Worm (Caenorhabditis elegans) whole organism, L1 larva: ENCODE measurements around the gene nhr-209.

Experiments used
- C04F5.9 ChIP-seq: sonication (generic microtip); optimal IDR thresholded peaks from 2 replicates; lab custom pipeline; 2016; ENCODE audit warnings: missing genetic modification characterization, missing compliant biosample characterization
- C16A3.4 ChIP-seq: fragments of 150-350 bp; optimal IDR thresholded peaks from 2 replicates; lab custom pipeline; 2014; ENCODE audit warnings: missing biosample characterization, missing genetic modification characterization
- F16B12.6 ChIP-seq: fragments of 150-350 bp; optimal IDR thresholded peaks from 2 replicates; lab custom pipeline; 2014; ENCODE audit warnings: missing biosample characterization, missing genetic modification characterization
- aly-2 ChIP-seq: fragments of 150-350 bp; optimal IDR thresholded peaks from 2 replicates; lab custom pipeline; 2014; ENCODE audit warnings: missing biosample characterization, missing genetic modification characterization
- ama-1 ChIP-seq: fragments of 150-350 bp; optimal IDR thresholded peaks from 2 replicates; lab custom pipeline; 2014
- blmp-1 ChIP-seq: fragments of 150-350 bp; optimal IDR thresholded peaks from 2 replicates; lab custom pipeline; 2014; ENCODE audit warnings: missing biosample characterization, missing genetic modification characterization
- ceh-8 ChIP-seq: fragments of 200-800 bp; sonication (Bioruptor generic); optimal IDR thresholded peaks from 2 replicates; lab custom pipeline; 2018; ENCODE audit warnings: mild to moderate bottlenecking, missing genetic modification characterization, moderate library complexity, missing compliant biosample characterization
- ceh-82 ChIP-seq, 3 experiments: fragments of 150-350 bp in 1 of 3; sonication (generic microtip) in 2 of 3; optimal IDR thresholded peaks; 2 replicates each; lab custom pipeline; 2014 to 2017; ENCODE audit warnings: missing biosample characterization in 3 of 3, missing genetic modification characterization in 3 of 3
- ces-1 ChIP-seq: fragments of 150-350 bp; optimal IDR thresholded peaks from 2 replicates; lab custom pipeline; 2014; ENCODE audit warnings: missing biosample characterization, missing genetic modification reagents, missing genetic modification characterization
- dpl-1 ChIP-seq, 3 experiments: fragments of 150-350 bp in 2 of 3; sonication (generic microtip) in 1 of 3; optimal IDR thresholded peaks; 2 replicates each; lab custom pipeline; 2014 to 2017; ENCODE audit warnings: missing biosample characterization in 3 of 3, missing genetic modification characterization in 3 of 3, missing genetic modification reagents in 3 of 3
- efl-1 ChIP-seq, 4 experiments: fragments of 150-350 bp; optimal IDR thresholded peaks in 3 of 4; peaks in 1 of 4; 1 replicate in 1 of 4; 2 replicates in 3 of 4; lab custom pipeline; 2014; ENCODE audit warnings: missing biosample characterization in 2 of 4, missing genetic modification characterization in 2 of 4, missing genetic modification reagents in 2 of 4
- egl-27 ChIP-seq, 2 experiments: fragments of 150-350 bp in 1 of 2; sonication (generic microtip); optimal IDR thresholded peaks; 3 replicates each; lab custom pipeline; 2017 to 2018; ENCODE audit warnings: missing biosample characterization in 2 of 2, missing genetic modification characterization in 2 of 2, missing genetic modification reagents in 2 of 2
- fkh-10 ChIP-seq: sonication (generic microtip); optimal IDR thresholded peaks from 2 replicates; lab custom pipeline; 2017; ENCODE audit warnings: missing biosample characterization, missing genetic modification reagents, missing genetic modification characterization
- fos-1 ChIP-seq: fragments of 150-350 bp; optimal IDR thresholded peaks from 2 replicates; lab custom pipeline; 2014; ENCODE audit warnings: missing biosample characterization, missing genetic modification characterization
- isw-1 ChIP-seq: fragments of 200-800 bp; sonication (Bioruptor generic); IDR thresholded peaks from 2 replicates; pipeline ENCODE4 v1.3.6; 2022; ENCODE audit warnings: missing genetic modification characterization, missing compliant biosample characterization
- jun-1 ChIP-seq: fragments of 150-350 bp; optimal IDR thresholded peaks from 2 replicates; lab custom pipeline; 2014; ENCODE audit warnings: missing biosample characterization, missing genetic modification reagents, missing genetic modification characterization
- lin-14 ChIP-seq: fragments of 200-800 bp; sonication (Bioruptor generic); optimal IDR thresholded peaks from 2 replicates; lab custom pipeline; 2018; ENCODE audit warnings: mild to moderate bottlenecking, missing genetic modification characterization, moderate library complexity, missing compliant biosample characterization
- lin-35 ChIP-seq, 2 experiments: fragments of 150-350 bp; optimal IDR thresholded peaks; 2 replicates each; lab custom pipeline; 2014; ENCODE audit warnings: missing biosample characterization in 2 of 2, missing genetic modification characterization in 2 of 2, missing genetic modification reagents in 2 of 2
- lin-39 ChIP-seq: fragments of 150-350 bp; optimal IDR thresholded peaks from 2 replicates; lab custom pipeline; 2014; ENCODE audit warnings: missing biosample characterization, missing genetic modification reagents, missing genetic modification characterization
- lir-3 ChIP-seq: sonication (generic microtip); optimal IDR thresholded peaks from 2 replicates; lab custom pipeline; 2016; ENCODE audit warnings: mild to moderate bottlenecking, missing genetic modification characterization, moderate library complexity, missing compliant biosample characterization; ENCODE audit not compliant: poor library complexity
- lsy-2 ChIP-seq, 2 experiments: fragments of 150-350 bp; optimal IDR thresholded peaks; 2 replicates each; lab custom pipeline; 2014; ENCODE audit warnings: missing biosample characterization in 2 of 2, missing genetic modification characterization in 2 of 2
- mef-2 ChIP-seq: fragments of 150-350 bp; optimal IDR thresholded peaks from 2 replicates; lab custom pipeline; 2014; ENCODE audit warnings: missing biosample characterization, missing genetic modification characterization
- mep-1 ChIP-seq: fragments of 150-350 bp; optimal IDR thresholded peaks from 2 replicates; lab custom pipeline; 2014; ENCODE audit warnings: missing biosample characterization, missing genetic modification characterization
- nhr-11 ChIP-seq: fragments of 150-350 bp; optimal IDR thresholded peaks from 2 replicates; lab custom pipeline; 2014; ENCODE audit warnings: missing biosample characterization, missing genetic modification characterization
- nhr-12 ChIP-seq: sonication (generic microtip); optimal IDR thresholded peaks from 2 replicates; lab custom pipeline; 2017; ENCODE audit warnings: missing biosample characterization, missing genetic modification characterization
- nhr-71 ChIP-seq: sonication (generic microtip); optimal IDR thresholded peaks from 2 replicates; lab custom pipeline; 2016; ENCODE audit warnings: mild to moderate bottlenecking, missing genetic modification characterization, moderate library complexity, missing compliant biosample characterization
- nhr-76 ChIP-seq: sonication (generic microtip); optimal IDR thresholded peaks from 2 replicates; lab custom pipeline; 2017; ENCODE audit warnings: missing biosample characterization, missing genetic modification characterization
- nhr-85 ChIP-seq: sonication (generic microtip); peaks from one replicate; lab custom pipeline; 2016; ENCODE audit warnings: missing genetic modification characterization, inconsistent platforms, missing compliant biosample characterization
- nhr-90 ChIP-seq: sonication (generic microtip); optimal IDR thresholded peaks from 2 replicates; lab custom pipeline; 2016; ENCODE audit warnings: mild to moderate bottlenecking, missing genetic modification characterization, missing compliant biosample characterization; ENCODE audit not compliant: poor library complexity
- pag-3 ChIP-seq: sonication (generic microtip); optimal IDR thresholded peaks from 2 replicates; lab custom pipeline; 2017; ENCODE audit warnings: missing genetic modification characterization, mild to moderate bottlenecking, missing compliant biosample characterization, antibody characterized with exemption, borderline replicate concordance; ENCODE audit not compliant: insufficient read depth
- pax-3 ChIP-seq: fragments of 200-800 bp; sonication (Bioruptor generic); optimal IDR thresholded peaks from 2 replicates; lab custom pipeline; 2018; ENCODE audit warnings: mild to moderate bottlenecking, missing genetic modification characterization, moderate library complexity, missing compliant biosample characterization
- rnt-1 ChIP-seq: sonication (generic microtip); optimal IDR thresholded peaks from 2 replicates; lab custom pipeline; 2016; ENCODE audit warnings: mild to moderate bottlenecking, missing genetic modification characterization, moderate library complexity, missing compliant biosample characterization
- snu-23 ChIP-seq: sonication (generic microtip); optimal IDR thresholded peaks from 2 replicates; lab custom pipeline; 2016; ENCODE audit warnings: missing genetic modification characterization, missing compliant biosample characterization
- sox-4 ChIP-seq: sonication (generic microtip); optimal IDR thresholded peaks from 2 replicates; lab custom pipeline; 2016; ENCODE audit warnings: missing genetic modification characterization, missing compliant biosample characterization
- sup-37 ChIP-seq: fragments of 200-800 bp; sonication (Bioruptor generic); optimal IDR thresholded peaks from 2 replicates; lab custom pipeline; 2018; ENCODE audit warnings: mild to moderate bottlenecking, missing genetic modification characterization, missing compliant biosample characterization
- unc-30 ChIP-seq: sonication (generic microtip); optimal IDR thresholded peaks from 2 replicates; lab custom pipeline; 2017; ENCODE audit warnings: missing biosample characterization, missing genetic modification characterization
- vab-15 ChIP-seq: sonication (generic microtip); optimal IDR thresholded peaks from 2 replicates; lab custom pipeline; 2017; ENCODE audit warnings: missing genotype, mild to moderate bottlenecking, missing genetic modification characterization, missing compliant biosample characterization
- xbp-1 ChIP-seq: sonication (generic microtip); optimal IDR thresholded peaks from 2 replicates; lab custom pipeline; 2016; ENCODE audit warnings: missing genetic modification characterization, missing compliant biosample characterization
- zag-1 ChIP-seq: fragments of 150-350 bp; optimal IDR thresholded peaks from 2 replicates; lab custom pipeline; 2014; ENCODE audit warnings: missing biosample characterization, missing genetic modification characterization
- ztf-11 ChIP-seq, 2 experiments: sonication (generic microtip); optimal IDR thresholded peaks; 2 replicates each; lab custom pipeline; 2016 to 2017; ENCODE audit warnings: missing genetic modification characterization in 2 of 2, missing biosample characterization in 1 of 2, missing compliant biosample characterization in 1 of 2
- ztf-4 ChIP-seq: fragments of 150-350 bp; optimal IDR thresholded peaks from 2 replicates; lab custom pipeline; 2014; ENCODE audit warnings: missing biosample characterization, missing genetic modification characterization

Gene nhr-209

ce11 chrV:12063036-12063435 is 34.9 kb upstream of the nhr-209 start, which contains the start of gene clh-6:
Gene clh-6, minus strand, starts transcription at chrV:12063368.
- no peak for TF ChIP-seq lin-14 (GFP tag; lab: Kevin White, UChicago)
- TF ChIP-seq zag-1 (tag; lab: Kevin White, UChicago): no peak
- TF ChIP-seq rnt-1 (tag; lab: Kevin White, UChicago): no peak
- TF ChIP-seq ces-1 (GFP tag; lab: Kevin White, UChicago): no peak
- no peak for TF ChIP-seq ztf-11 (tag; optimal IDR thresholded peaks at IDR 0.05; lab: Kevin White, UChicago)
- TF ChIP-seq pax-3: peak; percentile 22
- TF ChIP-seq ceh-8 (GFP tag; lab: Kevin White, UChicago): no peak
- no peak for TF ChIP-seq fkh-10 (GFP tag; lab: Kevin White, UChicago)
- TF ChIP-seq xbp-1 (tag; lab: Kevin White, UChicago): no peak
- no peak for TF ChIP-seq efl-1 (optimal IDR thresholded peaks at IDR 0.05; lab: Kevin White, UChicago)
- peak in 1 of 2 experiments; percentile 64 for TF ChIP-seq efl-1 (GFP tag; optimal IDR thresholded peaks at IDR 0.05 in 1 of 2; lab: Kevin White, UChicago)
- TF ChIP-seq nhr-71 (tag; lab: Kevin White, UChicago): no peak
- TF ChIP-seq ama-1 (lab: Kevin White, UChicago): peak; percentile 51

- TF ChIP-seq lsy-2 (tag; optimal IDR thresholded peaks at IDR 0.05; lab: Kevin White, UChicago): peak in 1 of 2 experiments; percentile 21
- TF ChIP-seq nhr-11: no peak
- TF ChIP-seq rnt-1 (tag; lab: Kevin White, UChicago): peak; percentile 50
- TF ChIP-seq isw-1: no peak
- TF ChIP-seq sup-37 (GFP tag; lab: Kevin White, UChicago): no peak
- TF ChIP-seq efl-1 (optimal IDR thresholded peaks at IDR 0.05; lab: Kevin White, UChicago): peak in 1 of 2 experiments; percentile 5
- peak; percentile 6 to 71 for TF ChIP-seq efl-1 (GFP tag; optimal IDR thresholded peaks at IDR 0.05 in 1 of 2; lab: Kevin White, UChicago)
- no peak for TF ChIP-seq nhr-90
- TF ChIP-seq snu-23 (GFP tag; lab: Kevin White, UChicago): peak; percentile 8
- TF ChIP-seq nhr-85 (tag; lab: Kevin White, UChicago): peak; percentile 64
- peak; percentile 18 for TF ChIP-seq fos-1 (tag; lab: Kevin White, UChicago)
- TF ChIP-seq nhr-76: no peak
- peak; percentile 30 for TF ChIP-seq pag-3 (tag; lab: Kevin White, UChicago)
- TF ChIP-seq lin-14 (GFP tag; lab: Kevin White, UChicago): peak; percentile 63
These were observed 32.6 kb upstream of the nhr-209 start, which contains the start of gene pqn-53 for ce11 chrV:12065369-12065768. Gene pqn-53, minus strand, starts transcription at chrV:12065391.

DNA sequence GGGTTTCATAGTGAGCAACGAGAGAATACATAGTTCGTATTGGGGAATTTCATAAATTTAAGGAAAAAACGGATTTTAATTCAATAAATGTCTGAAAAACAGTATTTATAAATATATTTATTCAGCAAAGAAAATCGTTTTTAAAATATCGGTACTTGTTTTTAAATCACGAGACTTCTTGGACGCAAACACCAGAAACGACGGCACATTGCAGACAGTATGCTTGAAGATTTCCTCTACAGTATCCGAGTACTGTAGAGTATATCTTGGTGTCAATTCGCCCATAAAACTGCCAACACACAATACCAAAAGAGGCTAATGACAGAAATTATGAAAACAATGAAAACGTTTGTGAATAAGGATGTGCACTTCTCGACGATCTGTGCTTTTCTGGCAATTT is 32.1 kb upstream of the nhr-209 start:
- peak; percentile 34 for TF ChIP-seq snu-23 (GFP tag; lab: Kevin White, UChicago)
- no peak for TF ChIP-seq jun-1 (tag; lab: Kevin White, UChicago)
- no peak for TF ChIP-seq nhr-12 (tag; lab: Kevin White, UChicago)
- no peak for TF ChIP-seq lin-14 (GFP tag; lab: Kevin White, UChicago)
- TF ChIP-seq efl-1 (optimal IDR thresholded peaks at IDR 0.05; lab: Kevin White, UChicago): peak; percentile 13 to 42
- peak; percentile 59 to 94 for TF ChIP-seq efl-1 (GFP tag; optimal IDR thresholded peaks at IDR 0.05 in 1 of 2; lab: Kevin White, UChicago)
- TF ChIP-seq lir-3: peak; percentile 1
- peak; percentile 25 for TF ChIP-seq nhr-71 (tag; lab: Kevin White, UChicago)
- peak; percentile 34 for TF ChIP-seq blmp-1 (tag; lab: Kevin White, UChicago)
- TF ChIP-seq vab-15 (tag; lab: Kevin White, UChicago): no peak
- TF ChIP-seq aly-2 (tag; lab: Kevin White, UChicago): no peak
- no peak for TF ChIP-seq nhr-76
- peak; percentile 5 for TF ChIP-seq C16A3.4
- peak; percentile 19 for TF ChIP-seq xbp-1 (tag; lab: Kevin White, UChicago)
- TF ChIP-seq lin-35 (GFP tag; optimal IDR thresholded peaks at IDR 0.05; lab: Kevin White, UChicago): peak; percentile 20 to 57
- no peak for TF ChIP-seq lin-39 (tag; lab: Kevin White, UChicago)
- no peak for TF ChIP-seq ztf-4 (tag; lab: Kevin White, UChicago)
- TF ChIP-seq sox-4: no peak
- peak in 1 of 3 experiments; percentile 8 for TF ChIP-seq ceh-82 (tag; optimal IDR thresholded peaks at IDR 0.05; lab: Kevin White, UChicago)
- TF ChIP-seq C04F5.9 (tag; lab: Kevin White, UChicago): no peak
- peak; percentile 40 to 60 for TF ChIP-seq lsy-2 (tag; optimal IDR thresholded peaks at IDR 0.05; lab: Kevin White, UChicago)
- TF ChIP-seq pax-3: peak; percentile 52
- peak; percentile 54 for TF ChIP-seq mep-1
- peak; percentile 14 for TF ChIP-seq nhr-90
- TF ChIP-seq mef-2 (tag; lab: Kevin White, UChicago): no peak
- no peak for TF ChIP-seq ces-1 (GFP tag; lab: Kevin White, UChicago)
- TF ChIP-seq F16B12.6 (tag; lab: Kevin White, UChicago): peak; percentile 82
- no peak for TF ChIP-seq egl-27 (tag; optimal IDR thresholded peaks at IDR 0.05; lab: Kevin White, UChicago)
- TF ChIP-seq unc-30 (tag; lab: Kevin White, UChicago): no peak
- peak; percentile 18 to 53 (median 22) for TF ChIP-seq dpl-1 (GFP tag; optimal IDR thresholded peaks at IDR 0.05; lab: Kevin White, UChicago)
- TF ChIP-seq, all 84 proteins: peak for 15
